Fruit fly (Drosophila melanogaster): ENCODE data around the gene Hira.

Hira gene

dm6 chrX:7691221-7691914, 30.6 kb upstream of the Hira start (continued):
- TF ChIP-seq CG17829 (tag; optimal IDR thresholded peaks at IDR 0.05): no peak
- TF ChIP-seq nom (GFP tag; optimal IDR thresholded peaks at IDR 0.05): no peak
- TF ChIP-seq tll (GFP tag; optimal IDR thresholded peaks at IDR 0.05): no peak
- no peak for TF ChIP-seq en (GFP tag; optimal IDR thresholded peaks at IDR 0.05)
- no peak for TF ChIP-seq Hr3 (GFP tag; optimal IDR thresholded peaks at IDR 0.05)
- peak; percentile 46 for TF ChIP-seq B-H1 (GFP tag; IDR thresholded peaks at IDR 0.05)
- no peak for TF ChIP-seq CG10654 (GFP tag; optimal IDR thresholded peaks at IDR 0.05)
- TF ChIP-seq Oaz (GFP tag; IDR thresholded peaks at IDR 0.05): no peak
- TF ChIP-seq wdn (GFP tag; IDR thresholded peaks at IDR 0.05): peak; percentile 53
- TF ChIP-seq Sox100B (GFP tag; optimal IDR thresholded peaks at IDR 0.05): no peak
- no peak for TF ChIP-seq Stat92E (GFP tag; optimal IDR thresholded peaks at IDR 0.05)
- TF ChIP-seq nmo (GFP tag; optimal IDR thresholded peaks at IDR 0.05): no peak
- TF ChIP-seq Xbp1 (GFP tag; optimal IDR thresholded peaks at IDR 0.05): no peak
- no peak for TF ChIP-seq Nf-YA (GFP tag; IDR thresholded peaks at IDR 0.05)
- TF ChIP-seq Hr51 (GFP tag; optimal IDR thresholded peaks at IDR 0.05): no peak
- no peak for TF ChIP-seq aop (GFP tag; IDR thresholded peaks at IDR 0.05)
- TF ChIP-seq mirr (GFP tag; optimal IDR thresholded peaks at IDR 0.05): no peak
- no peak for TF ChIP-seq Sox102F (GFP tag; optimal IDR thresholded peaks at IDR 0.05)
- no peak for TF ChIP-seq CG11696 (GFP tag; IDR thresholded peaks at IDR 0.05)
- TF ChIP-seq CG16863 (GFP tag; optimal IDR thresholded peaks at IDR 0.05): no peak
- no peak for TF ChIP-seq usp (GFP tag; optimal IDR thresholded peaks at IDR 0.05)
- TF ChIP-seq nerfin-2 (GFP tag; IDR thresholded peaks at IDR 0.05; ENCODE audit: partially characterized antibody): no peak
- TF ChIP-seq Nf-YB (GFP tag; optimal IDR thresholded peaks at IDR 0.05): no peak
- no peak; the same call in 1 of the 2 replicates for TF ChIP-seq CG13287 (GFP tag; IDR thresholded peaks at IDR 0.05; ENCODE audit: partially characterized antibody)
- TF ChIP-seq Vsx1 (GFP tag; optimal IDR thresholded peaks at IDR 0.05): no peak
- no peak for TF ChIP-seq CG15073 (GFP tag; optimal IDR thresholded peaks at IDR 0.05)
- TF ChIP-seq CG34422 (GFP tag; IDR thresholded peaks at IDR 0.05): peak; percentile 44; the same call in 2 of the 3 replicates
- TF ChIP-seq CG7745 (tag; optimal IDR thresholded peaks at IDR 0.05): no peak
- TF ChIP-seq zen2 (GFP tag; IDR thresholded peaks at IDR 0.05; ENCODE audit: partially characterized antibody): no peak
- 0 out of 3 replicates have a peak, but pooled peaks have one; percentile 20 for TF ChIP-seq zfh1 (GFP tag; IDR thresholded peaks at IDR 0.05)
- peak; percentile 78 for TF ChIP-seq Rfx (GFP tag; IDR thresholded peaks at IDR 0.05)
- no peak for TF ChIP-seq shn (GFP tag; optimal IDR thresholded peaks at IDR 0.05)
- no peak for TF ChIP-seq Camta (GFP tag; optimal IDR thresholded peaks at IDR 0.05)
- no peak for TF ChIP-seq CG31388 (GFP tag; optimal IDR thresholded peaks at IDR 0.05)
- no peak for TF ChIP-seq hb (GFP tag; IDR thresholded peaks at IDR 0.05; ENCODE audit: partially characterized antibody)
- no peak for TF ChIP-seq CG30431 (GFP tag; optimal IDR thresholded peaks at IDR 0.05)
- no peak for TF ChIP-seq Chrac-16 (GFP tag; optimal IDR thresholded peaks at IDR 0.05)
- no peak for TF ChIP-seq CG30403 (GFP tag; optimal IDR thresholded peaks at IDR 0.05)
- TF ChIP-seq CG10321 (GFP tag; IDR thresholded peaks at IDR 0.05): no peak
- no peak for TF ChIP-seq Sin3A (optimal IDR thresholded peaks at IDR 0.05)
- TF ChIP-seq MTF-1 (GFP tag; optimal IDR thresholded peaks at IDR 0.05; ENCODE audit: borderline replicate concordance): peak; percentile 13
- TF ChIP-seq jigr1 (GFP tag; IDR thresholded peaks at IDR 0.05): no peak
- no peak for TF ChIP-seq luna (GFP tag; optimal IDR thresholded peaks at IDR 0.05)
- no peak for TF ChIP-seq peb (GFP tag; IDR thresholded peaks at IDR 0.05)
- peak; percentile 48 for TF ChIP-seq CG10366 (GFP tag; IDR thresholded peaks at IDR 0.05)
- TF ChIP-seq Ravus (GFP tag; IDR thresholded peaks at IDR 0.05): no peak; the same call in 1 of the 2 replicates
- TF ChIP-seq Meics (GFP tag; optimal IDR thresholded peaks at IDR 0.05): no peak
- no peak for TF ChIP-seq chn (GFP tag; optimal IDR thresholded peaks at IDR 0.05)
- TF ChIP-seq CG12104 (GFP tag; optimal IDR thresholded peaks at IDR 0.05): no peak
- peak; percentile 34; the same call in 1 of the 2 replicates for TF ChIP-seq CG4360 (GFP tag; IDR thresholded peaks at IDR 0.05)
